Worm (Caenorhabditis elegans): Measurements from ENCODE around the gene strd-1.

The strd-1 gene

DNA sequence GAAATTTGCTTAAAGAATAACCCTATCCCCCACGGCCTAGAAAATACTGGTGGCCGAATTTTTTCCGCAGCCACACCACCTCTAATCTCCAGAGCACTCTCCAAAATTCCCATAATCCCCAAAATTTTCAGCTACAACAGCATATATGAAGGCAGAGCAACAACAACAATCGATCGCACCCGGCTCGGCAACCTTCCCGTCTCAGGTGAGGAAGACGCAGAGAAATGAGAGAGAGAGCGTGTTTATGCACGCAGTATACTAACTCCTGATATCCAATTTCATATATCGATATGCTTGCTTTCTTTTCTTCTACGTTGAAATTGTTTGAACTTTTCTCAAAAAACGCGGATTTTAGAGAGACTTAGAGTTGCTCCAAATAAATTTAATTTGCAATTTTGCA lies 40.9 kb upstream of the strd-1 start:
- TF ChIP-seq snpc-1.2 (GFP tag; IDR thresholded peaks at IDR 0.05) (no peak), lir-3 (tag; optimal IDR thresholded peaks at IDR 0.05) (no peak), zfp-2 (tag; optimal IDR thresholded peaks at IDR 0.05) (no peak), T20F7.1 (GFP tag; optimal IDR thresholded peaks at IDR 0.05) (no peak), lin-13 (GFP tag; optimal IDR thresholded peaks at IDR 0.05) (no peak), nhr-42 (GFP tag; IDR thresholded peaks at IDR 0.05) (no peak), aha-1 (tag) (peak; percentile 92), lin-15B (tag; optimal IDR thresholded peaks at IDR 0.05) (no peak), lin-38 (GFP tag; IDR thresholded peaks at IDR 0.05) (no peak), nhr-111 (GFP tag; optimal IDR thresholded peaks at IDR 0.05) (no peak), dmd-6 (GFP tag; IDR thresholded peaks at IDR 0.05) (0 out of 2 replicates have a peak, but pooled peaks have one; percentile 8), fkh-10 (GFP tag; optimal IDR thresholded peaks at IDR 0.05) (no peak), ces-1 (GFP tag; optimal IDR thresholded peaks at IDR 0.05) (no peak), cey-2 (tag; optimal IDR thresholded peaks at IDR 0.05; ENCODE audit: borderline replicate concordance, insufficient read depth) (no peak), rbr-2 (tag; optimal IDR thresholded peaks at IDR 0.05) (peak; percentile 5), nhr-237 (tag; optimal IDR thresholded peaks at IDR 0.05) (no peak), dmd-9 (GFP tag; IDR thresholded peaks at IDR 0.05) (no peak), zag-1 (tag; optimal IDR thresholded peaks at IDR 0.05) (no peak), mxl-3 (GFP tag; optimal IDR thresholded peaks at IDR 0.05) (no peak), ztf-7 (tag; optimal IDR thresholded peaks at IDR 0.05) (no peak)

- TF ChIP-seq aha-1 (tag) (peak; percentile 98), Y48G9A.11 (GFP tag; IDR thresholded peaks at IDR 0.05) (no peak), T26A8.4 (GFP tag; IDR thresholded peaks at IDR 0.05) (no peak), lin-13 (GFP tag; optimal IDR thresholded peaks at IDR 0.05) (no peak), mep-1 (tag; optimal IDR thresholded peaks at IDR 0.05) (peak; percentile 51), dpl-1 (GFP tag; optimal IDR thresholded peaks at IDR 0.05) (no peak), F37D6.2 (tag; optimal IDR thresholded peaks at IDR 0.05) (no peak), lin-15B (tag; optimal IDR thresholded peaks at IDR 0.05) (no peak), arid-1 (GFP tag; conservative IDR thresholded peaks at IDR 0.05) (no peak), Y5F2A.4 (GFP tag; optimal IDR thresholded peaks at IDR 0.05) (no peak), egl-27 (tag; optimal IDR thresholded peaks at IDR 0.05) (no peak), unc-39 (tag; optimal IDR thresholded peaks at IDR 0.05) (no peak), ztf-7 (tag; optimal IDR thresholded peaks at IDR 0.05) (no peak), nhr-11 (tag; optimal IDR thresholded peaks at IDR 0.05) (no peak), ceh-32 (tag; optimal IDR thresholded peaks at IDR 0.05; ENCODE audit: poor library complexity) (no peak), ces-1 (GFP tag; optimal IDR thresholded peaks at IDR 0.05) (no peak)
Observed at ce11 chrIII:10907678-10908217, 39.5 kb upstream of the strd-1 start.

ce11 chrIII:10908543-10908942 lies 38.7 kb upstream of the strd-1 start:
- TF ChIP-seq unc-39 (tag; optimal IDR thresholded peaks at IDR 0.05) (no peak), mep-1 (tag; optimal IDR thresholded peaks at IDR 0.05) (peak; percentile 55)

ce11 chrIII:10909166-10909565 lies 38.1 kb upstream of the strd-1 start:
- TF ChIP-seq F44E2.7 (GFP tag; IDR thresholded peaks at IDR 0.05) (no peak), aha-1 (tag) (peak; percentile 78)

- TF ChIP-seq ceh-20 (GFP tag; IDR thresholded peaks at IDR 0.05) (no peak), T20F7.1 (GFP tag; optimal IDR thresholded peaks at IDR 0.05) (no peak), nhr-28 (tag; optimal IDR thresholded peaks at IDR 0.05) (no peak), aly-2 (tag; optimal IDR thresholded peaks at IDR 0.05) (no peak), aha-1 (tag) (peak; percentile 21)
Observed at ce11 chrIII:10911160-10911559, 36.1 kb upstream of the strd-1 start, which contains the start of gene cut-6. TSS of gene cut-6 (plus strand) at chrIII:10911460.

All from whole organism, L4 larva.